Fruit fly (Drosophila melanogaster) whole organism: ENCODE measurements around the gene CG15923.

Experiments used
- psq ChIP-seq: fragments of >200 bp; optimal IDR thresholded peaks from 2 replicates; lab custom pipeline; 2017
- usp ChIP-seq: fragments of >200 bp; optimal IDR thresholded peaks from 2 replicates; lab custom pipeline; 2017; ENCODE audit warnings: missing biosample characterization, missing genetic modification characterization, mixed read lengths

DNA sequence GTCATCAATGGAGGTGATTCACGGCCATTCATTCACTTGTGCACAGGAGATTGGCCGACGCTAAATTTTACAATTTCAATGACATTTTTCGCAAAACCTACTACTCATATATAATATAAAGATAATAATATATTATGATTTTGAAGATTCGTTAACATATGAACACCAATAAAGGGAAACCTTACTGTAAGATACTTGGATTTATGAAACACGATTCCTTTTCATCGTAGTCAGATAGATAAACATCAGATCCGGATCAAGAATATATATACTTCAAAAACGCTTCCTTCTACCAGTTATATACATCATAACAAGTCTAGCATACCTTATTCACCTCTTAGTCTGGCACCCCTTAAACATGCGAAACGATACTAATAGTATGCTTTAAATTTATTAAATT, 43.1 kb upstream of the CG15923 start, which contains the start of gene Nep4:
- TF ChIP-seq psq (lab: Kevin White, UChicago): no peak
- no peak for TF ChIP-seq usp (GFP tag; lab: Kevin White, UChicago)
